Fruit fly (Drosophila melanogaster) whole organism: ENCODE data around the gene Cdc7.

Source experiments
- CG8478 ChIP-seq: fragments of >200 bp; optimal IDR thresholded peaks from 2 replicates; lab custom pipeline; 2018; ENCODE audit warnings: inconsistent platforms
- Dll ChIP-seq: fragments of >200 bp; optimal IDR thresholded peaks from 2 replicates; lab custom pipeline; 2017
- EcR ChIP-seq, 2 experiments: fragments of >200 bp; optimal IDR thresholded peaks; 2 replicates each; lab custom pipeline; 2017; ENCODE audit warnings: missing biosample characterization in 2 of 2, missing genetic modification characterization in 2 of 2, missing genetic modification reagents in 2 of 2
- pan ChIP-seq: fragments of >200 bp; optimal IDR thresholded peaks from 2 replicates; lab custom pipeline; 2017
- psq ChIP-seq: fragments of >200 bp; optimal IDR thresholded peaks from 2 replicates; lab custom pipeline; 2017
- usp ChIP-seq: fragments of >200 bp; optimal IDR thresholded peaks from 2 replicates; lab custom pipeline; 2017; ENCODE audit warnings: missing biosample characterization, missing genetic modification characterization, mixed read lengths

DNA sequence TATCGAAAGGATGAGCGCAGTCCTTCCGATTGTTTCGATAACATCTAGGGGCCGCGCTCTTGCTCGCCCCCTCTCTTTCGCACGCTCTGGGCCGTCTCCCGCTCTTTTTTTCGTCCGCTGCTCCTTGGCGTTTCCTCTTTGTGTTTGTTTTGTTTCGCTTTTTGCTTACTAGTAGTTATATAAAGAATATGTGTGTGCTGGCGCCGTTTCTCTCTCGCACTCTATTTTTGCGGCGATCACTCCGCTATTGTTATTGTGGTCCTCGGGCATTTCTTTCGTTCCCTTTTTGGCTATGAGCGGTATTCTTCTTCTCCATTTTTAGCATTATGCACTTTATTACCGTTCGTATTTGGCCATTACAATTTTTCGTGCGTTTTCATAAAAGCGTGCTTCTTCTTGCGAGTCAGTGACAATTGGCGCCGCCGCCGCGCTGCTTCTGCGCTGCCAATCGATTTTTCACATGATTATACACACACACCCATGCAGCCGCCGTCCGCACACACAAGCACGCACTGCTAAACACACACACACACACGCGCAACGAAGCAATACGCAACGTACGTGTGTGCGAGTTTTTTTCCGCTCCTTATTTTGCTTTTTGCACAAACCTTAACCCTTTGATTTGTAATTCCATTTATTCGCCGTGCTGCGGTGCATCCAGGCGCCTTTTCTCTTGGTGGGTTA, 39.9 kb downstream of the Cdc7 start:
- no peak for TF ChIP-seq usp (GFP tag; lab: Kevin White, UChicago)
- no peak for TF ChIP-seq pan
- TF ChIP-seq Dll (lab: Kevin White, UChicago) = peak; percentile 75
- TF ChIP-seq CG8478 = peak; percentile 41
- TF ChIP-seq psq (lab: Kevin White, UChicago) = no peak
- TF ChIP-seq EcR (GFP tag; optimal IDR thresholded peaks at IDR 0.05; lab: Kevin White, UChicago) = no peak
